Fruit fly (Drosophila melanogaster) whole organism, prepupa: Measurements from ENCODE around the gene Prp40.

Source experiments
- CG11294 ChIP-seq: fragments of 200-800 bp; sonication (Bioruptor generic); IDR thresholded peaks from 2 replicates; pipeline ENCODE4 v1.3.6; 2022; ENCODE audit warnings: missing biosample characterization, missing genetic modification characterization
- CG15336 ChIP-seq: fragments of 200-800 bp; sonication (Bioruptor generic); IDR thresholded peaks from 2 replicates; pipeline ENCODE4 v1.3.6; 2022; ENCODE audit warnings: missing biosample characterization, missing genetic modification characterization
- CG1621 ChIP-seq: fragments of 200-800 bp; sonication (Bioruptor generic); optimal IDR thresholded peaks from 3 replicates; lab custom pipeline; 2018; ENCODE audit warnings: missing biosample characterization, mild to moderate bottlenecking, missing genetic modification characterization
- CG31627 ChIP-seq: fragments of 200-800 bp; sonication (Bioruptor generic); optimal IDR thresholded peaks from 3 replicates; lab custom pipeline; 2016; ENCODE audit warnings: missing biosample characterization, missing genetic modification characterization
- CG32006 ChIP-seq: fragments of 200-800 bp; sonication (Bioruptor generic); optimal IDR thresholded peaks from 3 replicates; lab custom pipeline; 2017; ENCODE audit warnings: missing biosample characterization, mild to moderate bottlenecking, missing genetic modification characterization
- CG34406 ChIP-seq: fragments of 200-800 bp; sonication (Bioruptor generic); optimal IDR thresholded peaks from 3 replicates; lab custom pipeline; 2016; ENCODE audit warnings: missing biosample characterization, missing genetic modification characterization
- CG3919 ChIP-seq: fragments of 200-800 bp; sonication (Bioruptor generic); optimal IDR thresholded peaks from 3 replicates; lab custom pipeline; 2016; ENCODE audit warnings: missing biosample characterization, missing genetic modification characterization
- CG6163 ChIP-seq: fragments of 200-800 bp; sonication (Bioruptor generic); IDR thresholded peaks from 3 replicates; pipeline ENCODE4 v1.3.6; 2022; ENCODE audit warnings: missing biosample characterization, missing genetic modification characterization
- CG6276 ChIP-seq: fragments of 200-800 bp; sonication (Bioruptor generic); optimal IDR thresholded peaks from 2 replicates; lab custom pipeline; 2017; ENCODE audit warnings: missing biosample characterization, mild to moderate bottlenecking, missing genetic modification characterization
- CG6792 ChIP-seq: fragments of 200-800 bp; sonication (Bioruptor generic); optimal IDR thresholded peaks from 3 replicates; lab custom pipeline; 2016; ENCODE audit warnings: missing biosample characterization, missing genetic modification characterization
- CG6854 ChIP-seq: fragments of 200-800 bp; sonication (Bioruptor generic); optimal IDR thresholded peaks from 2 replicates; lab custom pipeline; 2017; ENCODE audit warnings: missing biosample characterization, mild to moderate bottlenecking, missing genetic modification characterization
- CG7368 ChIP-seq: fragments of 200-800 bp; sonication (Bioruptor generic); optimal IDR thresholded peaks from 3 replicates; lab custom pipeline; 2016; ENCODE audit warnings: missing biosample characterization, missing genetic modification characterization
- CG8119 ChIP-seq: fragments of 200-800 bp; sonication (Bioruptor generic); IDR thresholded peaks from 3 replicates; pipeline ENCODE4 v1.3.6; 2022; ENCODE audit warnings: missing biosample characterization, missing genetic modification characterization
- CG8632 ChIP-seq: fragments of 200-800 bp; sonication (Bioruptor generic); optimal IDR thresholded peaks from 3 replicates; lab custom pipeline; 2016; ENCODE audit warnings: missing biosample characterization, missing genetic modification characterization
- Eip78C ChIP-seq: fragments of 200-800 bp; sonication (Bioruptor generic); peaks from one replicate; lab custom pipeline; 2016; ENCODE audit warnings: missing biosample characterization, missing genetic modification characterization
- Eip93F ChIP-seq: fragments of 200-800 bp; sonication (Bioruptor generic); optimal IDR thresholded peaks from 2 replicates; lab custom pipeline; 2016; ENCODE audit warnings: missing biosample characterization, mild to moderate bottlenecking, missing genetic modification characterization
- Ets21C ChIP-seq: fragments of 200-800 bp; sonication (Bioruptor generic); optimal IDR thresholded peaks from 3 replicates; lab custom pipeline; 2016; ENCODE audit warnings: missing biosample characterization, missing genetic modification characterization
- Gug ChIP-seq: fragments of 200-800 bp; sonication (Bioruptor generic); IDR thresholded peaks from 2 replicates; pipeline ENCODE4 v1.3.6; 2022; ENCODE audit warnings: missing biosample characterization, missing genetic modification characterization
- Hr38 ChIP-seq: sonication (Bioruptor generic); optimal IDR thresholded peaks from 2 replicates; lab custom pipeline; 2016; ENCODE audit warnings: missing biosample characterization, missing genetic modification characterization
- Hr39 ChIP-seq: fragments of 200-800 bp; sonication (Bioruptor generic); optimal IDR thresholded peaks from 2 replicates; lab custom pipeline; 2016; ENCODE audit warnings: missing biosample characterization, missing genetic modification characterization
- Hr4 ChIP-seq: fragments of 200-800 bp; sonication (Bioruptor generic); optimal IDR thresholded peaks from 3 replicates; lab custom pipeline; 2016; ENCODE audit warnings: missing biosample characterization, missing genetic modification characterization
- Lpt ChIP-seq: fragments of 200-800 bp; sonication (Bioruptor generic); optimal IDR thresholded peaks from 3 replicates; lab custom pipeline; 2016; ENCODE audit warnings: missing biosample characterization, missing genetic modification characterization
- Met ChIP-seq: fragments of 200-800 bp; sonication (Bioruptor generic); optimal IDR thresholded peaks from 3 replicates; lab custom pipeline; 2016; ENCODE audit warnings: missing biosample characterization, missing genetic modification characterization
- OdsH ChIP-seq: fragments of 200-800 bp; sonication (Bioruptor generic); optimal IDR thresholded peaks from 3 replicates; lab custom pipeline; 2016; ENCODE audit warnings: missing biosample characterization, missing genetic modification characterization
- Smox ChIP-seq: fragments of 200-800 bp; sonication (Bioruptor generic); optimal IDR thresholded peaks from 3 replicates; lab custom pipeline; 2016; ENCODE audit warnings: missing biosample characterization, missing genetic modification characterization
- Sox102F ChIP-seq: fragments of 200-800 bp; sonication (Bioruptor generic); optimal IDR thresholded peaks from 2 replicates; lab custom pipeline; 2016; ENCODE audit warnings: missing biosample characterization, mild to moderate bottlenecking, missing genetic modification characterization
- acj6 ChIP-seq: fragments of 200-800 bp; sonication (Bioruptor generic); optimal IDR thresholded peaks from 3 replicates; lab custom pipeline; 2016; ENCODE audit warnings: missing biosample characterization, missing genetic modification characterization
- cyc ChIP-seq: fragments of 200-800 bp; sonication (Bioruptor generic); optimal IDR thresholded peaks from 3 replicates; lab custom pipeline; 2016; ENCODE audit warnings: missing biosample characterization, missing genetic modification characterization
- eg ChIP-seq: fragments of 200-800 bp; sonication (Bioruptor generic); IDR thresholded peaks from 3 replicates; pipeline ENCODE4 v1.3.6; 2022; ENCODE audit warnings: missing biosample characterization, missing genetic modification characterization
- fd85E ChIP-seq: fragments of 200-800 bp; sonication (Bioruptor generic); optimal IDR thresholded peaks from 3 replicates; lab custom pipeline; 2016; ENCODE audit warnings: missing biosample characterization, missing genetic modification characterization
- fkh ChIP-seq: fragments of 200-800 bp; sonication (Bioruptor generic); optimal IDR thresholded peaks from 3 replicates; lab custom pipeline; 2017; ENCODE audit warnings: missing biosample characterization, mild to moderate bottlenecking, missing genetic modification characterization, moderate library complexity
- lz ChIP-seq: fragments of 200-800 bp; sonication (Bioruptor generic); optimal IDR thresholded peaks from 3 replicates; lab custom pipeline; 2016; ENCODE audit warnings: missing biosample characterization, missing genetic modification characterization
- pdm3 ChIP-seq: fragments of 200-800 bp; sonication (Bioruptor generic); optimal IDR thresholded peaks from 3 replicates; lab custom pipeline; 2016; ENCODE audit warnings: missing biosample characterization, missing genetic modification characterization
- salr ChIP-seq, 2 experiments: fragments of 200-800 bp; sonication (Bioruptor generic); optimal IDR thresholded peaks; 3 replicates each; lab custom pipeline; 2016 to 2018; ENCODE audit warnings: missing biosample characterization in 2 of 2, missing genetic modification characterization in 2 of 2, mild to moderate bottlenecking in 1 of 2
- ss ChIP-seq, 2 experiments: fragments of 200-800 bp; sonication (Bioruptor generic); optimal IDR thresholded peaks; 2 replicates in 1 of 2; 3 replicates in 1 of 2; lab custom pipeline; 2017 to 2018; ENCODE audit warnings: mild to moderate bottlenecking in 2 of 2, missing biosample characterization in 2 of 2, missing genetic modification characterization in 2 of 2, moderate library complexity in 1 of 2
- svp ChIP-seq: fragments of 200-800 bp; sonication (Bioruptor generic); peaks from one replicate; lab custom pipeline; 2016; ENCODE audit warnings: missing biosample characterization, missing genetic modification characterization
- topi ChIP-seq: fragments of 200-800 bp; sonication (Bioruptor generic); optimal IDR thresholded peaks from 3 replicates; lab custom pipeline; 2016; ENCODE audit warnings: missing biosample characterization, missing genetic modification characterization
- vri ChIP-seq: fragments of 200-800 bp; sonication (Bioruptor generic); optimal IDR thresholded peaks from 3 replicates; lab custom pipeline; 2016; ENCODE audit warnings: missing biosample characterization, mild to moderate bottlenecking, missing genetic modification characterization

The Prp40 gene

dm6 chr2L:3055710-3056447, 32.9 kb downstream of the Prp40 start (continued):
- TF ChIP-seq CG3919 = peak; percentile 49
- peak in 1 of 2 experiments; percentile 55 for TF ChIP-seq ss (GFP tag; optimal IDR thresholded peaks at IDR 0.05; lab: Kevin White, UChicago)
- TF ChIP-seq Smox (GFP tag; lab: Kevin White, UChicago) = peak; percentile 63
- TF ChIP-seq Ets21C (GFP tag; lab: Kevin White, UChicago) = peak; percentile 56
- TF ChIP-seq CG6276 (GFP tag; lab: Kevin White, UChicago) = peak; percentile 64
- TF ChIP-seq Hr39 (GFP tag; lab: Kevin White, UChicago) = peak; percentile 67
- peak; percentile 15 for TF ChIP-seq CG7368 (GFP tag; lab: Kevin White, UChicago)
- peak; percentile 98 for TF ChIP-seq svp
- TF ChIP-seq OdsH (GFP tag; lab: Kevin White, UChicago) = peak; percentile 63
- TF ChIP-seq Eip78C = peak; percentile 94
- TF ChIP-seq CG15336 (GFP tag; lab: Robert Waterston, UW) = no peak
- TF ChIP-seq Hr38 (GFP tag; lab: Kevin White, UChicago) = no peak
- TF ChIP-seq CG8632 (GFP tag; lab: Kevin White, UChicago) = peak; percentile 67
- TF ChIP-seq CG1621 (tag; lab: Kevin White, UChicago) = no peak
- TF ChIP-seq, all 60 proteins: peak for 43

dm6 chr2L:3056448-3056790, 33.4 kb downstream of the Prp40 start, which contains the start of gene FASN1:
Gene FASN1, plus strand, starts transcription at chr2L:3056598.
- TF ChIP-seq CG6854 (peak; percentile 15), acj6 (GFP tag; lab: Kevin White, UChicago) (no peak), fd85E (GFP tag; lab: Kevin White, UChicago) (no peak), CG3919 (peak; percentile 12), Lpt (no peak), CG15336 (GFP tag; lab: Robert Waterston, UW) (0 out of 2 replicates have a peak, but pooled peaks have one; percentile 20), lz (no peak), CG6163 (peak; percentile 28; the same call in 1 of the 3 replicates), eg (peak; percentile 42; the same call in 1 of the 3 replicates), CG34406 (GFP tag; lab: Kevin White, UChicago) (no peak), ss (GFP tag; optimal IDR thresholded peaks at IDR 0.05; lab: Kevin White, UChicago) (peak in 1 of 2 experiments; percentile 28)

- no peak for TF ChIP-seq CG7368 (GFP tag; lab: Kevin White, UChicago)
- TF ChIP-seq svp = peak; percentile 94
- TF ChIP-seq vri (GFP tag; lab: Kevin White, UChicago) = peak; percentile 56
- TF ChIP-seq Eip78C = peak; percentile 52
- TF ChIP-seq CG6792 (GFP tag; lab: Kevin White, UChicago) = peak; percentile 12
- TF ChIP-seq CG3919 = no peak
- TF ChIP-seq fkh (GFP tag; lab: Kevin White, UChicago) = peak; percentile 82
Measured at dm6 chr2L:3057951-3058771, 35.1 kb downstream of the Prp40 start.

- peak; percentile 65 for TF ChIP-seq CG32006 (GFP tag; lab: Kevin White, UChicago)
- no peak for TF ChIP-seq fd85E (GFP tag; lab: Kevin White, UChicago)
- peak; percentile 51 for TF ChIP-seq CG15336 (GFP tag; lab: Robert Waterston, UW)
- no peak for TF ChIP-seq fkh (GFP tag; lab: Kevin White, UChicago)
- TF ChIP-seq Hr39 (GFP tag; lab: Kevin White, UChicago) = peak; percentile 9
- peak; percentile 73 for TF ChIP-seq Eip78C
- no peak for TF ChIP-seq CG8632 (GFP tag; lab: Kevin White, UChicago)
- no peak for TF ChIP-seq CG1621 (tag; lab: Kevin White, UChicago)
- peak; percentile 29; the same call in 1 of the 2 replicates for TF ChIP-seq Gug (GFP tag; lab: Robert Waterston, UW)
- TF ChIP-seq CG31627 (GFP tag; lab: Kevin White, UChicago) = peak; percentile 16
- peak; percentile 39; the same call in 2 of the 3 replicates for TF ChIP-seq CG8119 (GFP tag; lab: Robert Waterston, UW)
- TF ChIP-seq lz = no peak
- TF ChIP-seq Hr4 (GFP tag; lab: Kevin White, UChicago) = peak; percentile 56
- TF ChIP-seq salr (GFP tag; optimal IDR thresholded peaks at IDR 0.05; lab: Kevin White, UChicago) = peak in 1 of 2 experiments; percentile 5
- no peak for TF ChIP-seq Eip93F (GFP tag; lab: Kevin White, UChicago)
- TF ChIP-seq topi (GFP tag; lab: Kevin White, UChicago) = no peak
- TF ChIP-seq svp = peak; percentile 35
- peak; percentile 31 for TF ChIP-seq pdm3 (GFP tag; lab: Kevin White, UChicago)
- TF ChIP-seq eg = peak; percentile 44
- peak; percentile 36 for TF ChIP-seq Sox102F (GFP tag; lab: Kevin White, UChicago)
- peak; percentile 4 for TF ChIP-seq Met
- TF ChIP-seq Hr38 (GFP tag; lab: Kevin White, UChicago) = no peak
- peak; percentile 12 for TF ChIP-seq CG3919
- TF ChIP-seq CG11294 = 0 out of 2 replicates have a peak, but pooled peaks have one; percentile 16
- TF ChIP-seq cyc = peak; percentile 3
- peak; percentile 63; the same call in 2 of the 3 replicates for TF ChIP-seq CG6163
Measured at dm6 chr2L:3058772-3059623, 36.0 kb downstream of the Prp40 start.
